Worm (Caenorhabditis elegans) whole organism, L1 larva: Measurements from ENCODE around the gene cdgs-1.

Experiments used
- F16B12.6 ChIP-seq: fragments of 150-350 bp; optimal IDR thresholded peaks from 2 replicates; lab custom pipeline; 2014; ENCODE audit warnings: missing biosample characterization, missing genetic modification characterization
- ceh-90 ChIP-seq: sonication (generic microtip); optimal IDR thresholded peaks from 2 replicates; lab custom pipeline; 2016; ENCODE audit warnings: missing genetic modification characterization, missing compliant biosample characterization
- elt-3 ChIP-seq, 6 experiments: fragments of 150-350 bp in 1 of 6; sonication (generic microtip); optimal IDR thresholded peaks; 2 replicates each; lab custom pipeline; 2017 to 2018; ENCODE audit warnings: missing biosample characterization in 6 of 6, missing genetic modification characterization in 6 of 6, inconsistent platforms in 1 of 6
- fkh-10 ChIP-seq: sonication (generic microtip); optimal IDR thresholded peaks from 2 replicates; lab custom pipeline; 2017; ENCODE audit warnings: missing biosample characterization, missing genetic modification reagents, missing genetic modification characterization
- hlh-4 ChIP-seq: sonication (generic microtip); optimal IDR thresholded peaks from 2 replicates; lab custom pipeline; 2016; ENCODE audit warnings: mild to moderate bottlenecking, missing genetic modification characterization, missing compliant biosample characterization
- lin-15B ChIP-seq: fragments of 150-350 bp; sonication (generic microtip); optimal IDR thresholded peaks from 3 replicates; lab custom pipeline; 2014; ENCODE audit warnings: missing biosample characterization, missing genetic modification characterization
- lir-3 ChIP-seq: sonication (generic microtip); optimal IDR thresholded peaks from 2 replicates; lab custom pipeline; 2016; ENCODE audit warnings: mild to moderate bottlenecking, missing genetic modification characterization, moderate library complexity, missing compliant biosample characterization; ENCODE audit not compliant: poor library complexity
- mep-1 ChIP-seq: fragments of 150-350 bp; optimal IDR thresholded peaks from 2 replicates; lab custom pipeline; 2014; ENCODE audit warnings: missing biosample characterization, missing genetic modification characterization
- nhr-237 ChIP-seq: fragments of 150-350 bp; optimal IDR thresholded peaks from 2 replicates; lab custom pipeline; 2014; ENCODE audit warnings: missing biosample characterization, missing genetic modification characterization
- nhr-77 ChIP-seq: fragments of 150-350 bp; optimal IDR thresholded peaks from 2 replicates; lab custom pipeline; 2014; ENCODE audit warnings: missing biosample characterization, missing genetic modification characterization
- ztf-11 ChIP-seq, 2 experiments: sonication (generic microtip); optimal IDR thresholded peaks; 2 replicates each; lab custom pipeline; 2016 to 2017; ENCODE audit warnings: missing genetic modification characterization in 2 of 2, missing biosample characterization in 1 of 2, missing compliant biosample characterization in 1 of 2
- ztf-4 ChIP-seq: fragments of 150-350 bp; optimal IDR thresholded peaks from 2 replicates; lab custom pipeline; 2014; ENCODE audit warnings: missing biosample characterization, missing genetic modification characterization

- TF ChIP-seq lin-15B (no peak), lir-3 (tag; lab: Kevin White, UChicago) (no peak), hlh-4 (tag; lab: Kevin White, UChicago) (no peak), mep-1 (tag; lab: Kevin White, UChicago) (no peak), ztf-11 (tag; optimal IDR thresholded peaks at IDR 0.05; lab: Kevin White, UChicago) (no peak), fkh-10 (no peak), elt-3 (tag; optimal IDR thresholded peaks at IDR 0.05; lab: Kevin White, UChicago) (no peak), ceh-90 (tag; lab: Kevin White, UChicago) (no peak), F16B12.6 (tag; lab: Kevin White, UChicago) (no peak), nhr-77 (no peak), nhr-237 (tag; lab: Kevin White, UChicago) (no peak), ztf-4 (tag; lab: Kevin White, UChicago) (no peak)
Measured at ce11 chrIV:7778865-7779264, 36.7 kb downstream of the cdgs-1 start, which contains the start of gene rpap-3.
